Fruit fly (Drosophila melanogaster): Measurements from ENCODE around the gene CG13284.

Gene CG13284

dm6 chr2L:16859566-16859965 lies 11.1 kb upstream of the CG13284 start (continued):
- no peak for TF ChIP-seq CG16779 (GFP tag; IDR thresholded peaks at IDR 0.05)
- no peak for TF ChIP-seq fd102C (GFP tag; optimal IDR thresholded peaks at IDR 0.05)
- TF ChIP-seq Neu2 (GFP tag; optimal IDR thresholded peaks at IDR 0.05; ENCODE audit: borderline replicate concordance) = no peak
- TF ChIP-seq CG2889 (GFP tag; IDR thresholded peaks at IDR 0.05) = peak; percentile 60; the same call in 2 of the 3 replicates
- TF ChIP-seq chm (GFP tag; IDR thresholded peaks at IDR 0.05) = no peak
- no peak for TF ChIP-seq gsb (GFP tag; IDR thresholded peaks at IDR 0.05)
- TF ChIP-seq CG4854 (GFP tag; optimal IDR thresholded peaks at IDR 0.05) = no peak
- no peak for TF ChIP-seq scrt (GFP tag; optimal IDR thresholded peaks at IDR 0.05)
- no peak for TF ChIP-seq CG4328 (GFP tag; optimal IDR thresholded peaks at IDR 0.05)
- no peak for TF ChIP-seq dan (GFP tag; IDR thresholded peaks at IDR 0.05)
- TF ChIP-seq CG8388 (GFP tag; optimal IDR thresholded peaks at IDR 0.05) = peak; percentile 36
- no peak for TF ChIP-seq CG13424 (tag; optimal IDR thresholded peaks at IDR 0.05)
- TF ChIP-seq CG2712 (tag; optimal IDR thresholded peaks at IDR 0.05) = peak; percentile 50
- TF ChIP-seq Sox102F (GFP tag; optimal IDR thresholded peaks at IDR 0.05) = peak; percentile 4
- TF ChIP-seq zen2 (GFP tag; IDR thresholded peaks at IDR 0.05; ENCODE audit: partially characterized antibody) = no peak
- TF ChIP-seq CG6175 (GFP tag; IDR thresholded peaks at IDR 0.05) = no peak
- TF ChIP-seq ind (GFP tag; optimal IDR thresholded peaks at IDR 0.05) = no peak
- TF ChIP-seq wek (GFP tag; optimal IDR thresholded peaks at IDR 0.05) = no peak
- TF ChIP-seq CG15601 (tag; optimal IDR thresholded peaks at IDR 0.05) = peak; percentile 18
- TF ChIP-seq CG8089 (GFP tag; optimal IDR thresholded peaks at IDR 0.05) = no peak
- no peak for TF ChIP-seq CG2202 (tag; optimal IDR thresholded peaks at IDR 0.05)
- TF ChIP-seq Eip74EF (GFP tag; optimal IDR thresholded peaks at IDR 0.05) = peak in 1 of 2 experiments; percentile 33
- no peak for TF ChIP-seq Meics (GFP tag; optimal IDR thresholded peaks at IDR 0.05)
- TF ChIP-seq CG34422 (GFP tag; IDR thresholded peaks at IDR 0.05) = no peak
- TF ChIP-seq CG11085 (GFP tag; IDR thresholded peaks at IDR 0.05) = no peak
- TF ChIP-seq Dfd (GFP tag; optimal IDR thresholded peaks at IDR 0.05) = no peak
- no peak for TF ChIP-seq CG4617 (GFP tag; optimal IDR thresholded peaks at IDR 0.05; ENCODE audit: borderline replicate concordance)
- no peak for TF ChIP-seq CG9609 (GFP tag; optimal IDR thresholded peaks at IDR 0.05)
- peak in 1 of 3 experiments; percentile 37 for TF ChIP-seq lola (GFP tag; optimal IDR thresholded peaks at IDR 0.05)
- no peak for TF ChIP-seq CG3407 (GFP tag; optimal IDR thresholded peaks at IDR 0.05)
- peak in 1 of 2 experiments; percentile 51 for TF ChIP-seq bsh (GFP tag; optimal IDR thresholded peaks at IDR 0.05)
- no peak for TF ChIP-seq sc (optimal IDR thresholded peaks at IDR 0.05)
- TF ChIP-seq sc (GFP tag; optimal IDR thresholded peaks at IDR 0.05) = no peak
- TF ChIP-seq CG14710 (tag; optimal IDR thresholded peaks at IDR 0.05) = peak; percentile 17
- no peak for TF ChIP-seq sr (GFP tag; IDR thresholded peaks at IDR 0.05)
- TF ChIP-seq lilli (GFP tag; optimal IDR thresholded peaks at IDR 0.05) = no peak
- TF ChIP-seq bowl (GFP tag; IDR thresholded peaks at IDR 0.05) = no peak
- peak; percentile 16 for TF ChIP-seq stwl (tag; optimal IDR thresholded peaks at IDR 0.05)
- no peak for TF ChIP-seq Asciz (GFP tag; optimal IDR thresholded peaks at IDR 0.05)
- peak; percentile 25 for TF ChIP-seq D19A (tag; optimal IDR thresholded peaks at IDR 0.05)
- TF ChIP-seq Sry-β (GFP tag; optimal IDR thresholded peaks at IDR 0.05) = no peak
- TF ChIP-seq lov (optimal IDR thresholded peaks at IDR 0.05) = no peak
- TF ChIP-seq lov (GFP tag; IDR thresholded peaks at IDR 0.05) = no peak
- TF ChIP-seq ham (GFP tag; IDR thresholded peaks at IDR 0.05) = no peak
- no peak for TF ChIP-seq jing (GFP tag; optimal IDR thresholded peaks at IDR 0.05)
- TF ChIP-seq sug (tag; optimal IDR thresholded peaks at IDR 0.05) = no peak
- no peak for TF ChIP-seq sob (GFP tag; IDR thresholded peaks at IDR 0.05)
- no peak for TF ChIP-seq Hsf (GFP tag; optimal IDR thresholded peaks at IDR 0.05)
- TF ChIP-seq eve (GFP tag; optimal IDR thresholded peaks at IDR 0.05) = no peak
- peak; percentile 17 for TF ChIP-seq dmrt11E (tag; optimal IDR thresholded peaks at IDR 0.05)
- peak; percentile 37 for TF ChIP-seq CG12391 (tag; optimal IDR thresholded peaks at IDR 0.05)
